Worm (Caenorhabditis elegans) whole organism, L1 larva: ENCODE data around the gene T19D12.6.
A peak's percentile ranks its signal among the peaks of the same experiment; 100 is the strongest.

Experiments used
- C16A3.4 ChIP-seq: fragments of 150-350 bp; optimal IDR thresholded peaks from 2 replicates; lab custom pipeline; 2014; ENCODE audit warnings: missing biosample characterization, missing genetic modification characterization
- C34B4.2 ChIP-seq: sonication (generic microtip); optimal IDR thresholded peaks from 2 replicates; lab custom pipeline; 2017; ENCODE audit warnings: mild to moderate bottlenecking, missing genetic modification characterization, missing compliant biosample characterization
- Y116A8C.19 ChIP-seq: sonication (generic microtip); optimal IDR thresholded peaks from 2 replicates; lab custom pipeline; 2016; ENCODE audit warnings: missing compliant biosample characterization, missing genetic modification characterization, borderline replicate concordance
- alr-1 ChIP-seq: fragments of 200-800 bp; sonication (Bioruptor generic); optimal IDR thresholded peaks from 2 replicates; lab custom pipeline; 2018; ENCODE audit warnings: borderline replicate concordance, mild to moderate bottlenecking, missing genetic modification characterization, missing compliant biosample characterization
- ceh-63 ChIP-seq: fragments of 200-800 bp; sonication (Bioruptor generic); optimal IDR thresholded peaks from 2 replicates; lab custom pipeline; 2018; ENCODE audit warnings: mild to moderate bottlenecking, missing genetic modification characterization, missing compliant biosample characterization
- ceh-82 ChIP-seq, 3 experiments: fragments of 150-350 bp in 1 of 3; sonication (generic microtip) in 2 of 3; optimal IDR thresholded peaks; 2 replicates each; lab custom pipeline; 2014 to 2017; ENCODE audit warnings: missing biosample characterization in 3 of 3, missing genetic modification characterization in 3 of 3
- ceh-88 ChIP-seq: fragments of 200-800 bp; sonication (Bioruptor generic); IDR thresholded peaks from 2 replicates; pipeline ENCODE4 v1.3.6; 2022; ENCODE audit warnings: missing genetic modification characterization, missing compliant biosample characterization
- ceh-90 ChIP-seq: sonication (generic microtip); optimal IDR thresholded peaks from 2 replicates; lab custom pipeline; 2016; ENCODE audit warnings: missing genetic modification characterization, missing compliant biosample characterization
- ces-1 ChIP-seq: fragments of 150-350 bp; optimal IDR thresholded peaks from 2 replicates; lab custom pipeline; 2014; ENCODE audit warnings: missing biosample characterization, missing genetic modification reagents, missing genetic modification characterization
- dpl-1 ChIP-seq, 3 experiments: fragments of 150-350 bp in 2 of 3; sonication (generic microtip) in 1 of 3; optimal IDR thresholded peaks; 2 replicates each; lab custom pipeline; 2014 to 2017; ENCODE audit warnings: missing biosample characterization in 3 of 3, missing genetic modification characterization in 3 of 3, missing genetic modification reagents in 3 of 3
- dsc-1 ChIP-seq: sonication (generic microtip); optimal IDR thresholded peaks from 2 replicates; lab custom pipeline; 2016; ENCODE audit warnings: mild to moderate bottlenecking, missing genetic modification characterization, missing compliant biosample characterization
- efl-1 ChIP-seq, 4 experiments: fragments of 150-350 bp; optimal IDR thresholded peaks in 3 of 4; peaks in 1 of 4; 1 replicate in 1 of 4; 2 replicates in 3 of 4; lab custom pipeline; 2014; ENCODE audit warnings: missing biosample characterization in 2 of 4, missing genetic modification characterization in 2 of 4, missing genetic modification reagents in 2 of 4
- efl-3 ChIP-seq: fragments of 200-800 bp; sonication (Bioruptor generic); optimal IDR thresholded peaks from 2 replicates; lab custom pipeline; 2018; ENCODE audit warnings: mild to moderate bottlenecking, missing genetic modification characterization, missing compliant biosample characterization
- egl-13 ChIP-seq: sonication (generic microtip); optimal IDR thresholded peaks from 2 replicates; lab custom pipeline; 2016; ENCODE audit warnings: missing genotype, missing genetic modification reagents, missing genetic modification characterization, missing compliant biosample characterization
- egl-27 ChIP-seq, 2 experiments: fragments of 150-350 bp in 1 of 2; sonication (generic microtip); optimal IDR thresholded peaks; 3 replicates each; lab custom pipeline; 2017 to 2018; ENCODE audit warnings: missing biosample characterization in 2 of 2, missing genetic modification characterization in 2 of 2, missing genetic modification reagents in 2 of 2
- elt-2 ChIP-seq: sonication (generic microtip); optimal IDR thresholded peaks from 2 replicates; lab custom pipeline; 2016; ENCODE audit warnings: missing genetic modification characterization, mild to moderate bottlenecking, inconsistent platforms, missing compliant biosample characterization, missing genetic modification reagents
- fkh-4 ChIP-seq: sonication (generic microtip); optimal IDR thresholded peaks from 2 replicates; lab custom pipeline; 2016; ENCODE audit warnings: missing compliant biosample characterization, missing genetic modification characterization, borderline replicate concordance
- fos-1 ChIP-seq: fragments of 150-350 bp; optimal IDR thresholded peaks from 2 replicates; lab custom pipeline; 2014; ENCODE audit warnings: missing biosample characterization, missing genetic modification characterization
- hlh-17 ChIP-seq: fragments of 200-800 bp; sonication (Bioruptor generic); optimal IDR thresholded peaks from 2 replicates; lab custom pipeline; 2018; ENCODE audit warnings: missing genetic modification characterization, mild to moderate bottlenecking, missing compliant biosample characterization, moderate library complexity, borderline replicate concordance
- isw-1 ChIP-seq: fragments of 200-800 bp; sonication (Bioruptor generic); IDR thresholded peaks from 2 replicates; pipeline ENCODE4 v1.3.6; 2022; ENCODE audit warnings: missing genetic modification characterization, missing compliant biosample characterization
- jun-1 ChIP-seq: fragments of 150-350 bp; optimal IDR thresholded peaks from 2 replicates; lab custom pipeline; 2014; ENCODE audit warnings: missing biosample characterization, missing genetic modification reagents, missing genetic modification characterization
- lin-14 ChIP-seq: fragments of 200-800 bp; sonication (Bioruptor generic); optimal IDR thresholded peaks from 2 replicates; lab custom pipeline; 2018; ENCODE audit warnings: mild to moderate bottlenecking, missing genetic modification characterization, moderate library complexity, missing compliant biosample characterization
- lin-39 ChIP-seq: fragments of 150-350 bp; optimal IDR thresholded peaks from 2 replicates; lab custom pipeline; 2014; ENCODE audit warnings: missing biosample characterization, missing genetic modification reagents, missing genetic modification characterization
- mab-9 ChIP-seq: fragments of 200-800 bp; sonication (Bioruptor generic); IDR thresholded peaks from 2 replicates; pipeline ENCODE4 v1.3.6; 2022; ENCODE audit warnings: missing genetic modification reagents, missing genetic modification characterization, missing compliant biosample characterization
- mdl-1 ChIP-seq, 2 experiments: fragments of 150-350 bp; optimal IDR thresholded peaks; 2 replicates each; lab custom pipeline; 2014 to 2017; ENCODE audit warnings: missing biosample characterization in 2 of 2, missing genetic modification characterization in 2 of 2, inconsistent platforms in 1 of 2
- mef-2 ChIP-seq: fragments of 150-350 bp; optimal IDR thresholded peaks from 2 replicates; lab custom pipeline; 2014; ENCODE audit warnings: missing biosample characterization, missing genetic modification characterization
- nhr-11 ChIP-seq: fragments of 150-350 bp; optimal IDR thresholded peaks from 2 replicates; lab custom pipeline; 2014; ENCODE audit warnings: missing biosample characterization, missing genetic modification characterization
- nhr-20 ChIP-seq: sonication (generic microtip); optimal IDR thresholded peaks from 2 replicates; lab custom pipeline; 2016; ENCODE audit warnings: mild to moderate bottlenecking, missing genetic modification characterization, missing compliant biosample characterization
- nhr-237 ChIP-seq: fragments of 150-350 bp; optimal IDR thresholded peaks from 2 replicates; lab custom pipeline; 2014; ENCODE audit warnings: missing biosample characterization, missing genetic modification characterization
- nhr-28 ChIP-seq: fragments of 150-350 bp; optimal IDR thresholded peaks from 2 replicates; lab custom pipeline; 2014; ENCODE audit warnings: missing biosample characterization, missing genetic modification characterization
- nhr-71 ChIP-seq: sonication (generic microtip); optimal IDR thresholded peaks from 2 replicates; lab custom pipeline; 2016; ENCODE audit warnings: mild to moderate bottlenecking, missing genetic modification characterization, moderate library complexity, missing compliant biosample characterization
- nhr-76 ChIP-seq: sonication (generic microtip); optimal IDR thresholded peaks from 2 replicates; lab custom pipeline; 2017; ENCODE audit warnings: missing biosample characterization, missing genetic modification characterization
- nhr-84 ChIP-seq: sonication (generic microtip); optimal IDR thresholded peaks from 2 replicates; lab custom pipeline; 2017; ENCODE audit warnings: missing biosample characterization, missing genetic modification characterization
- nhr-90 ChIP-seq: sonication (generic microtip); optimal IDR thresholded peaks from 2 replicates; lab custom pipeline; 2016; ENCODE audit warnings: mild to moderate bottlenecking, missing genetic modification characterization, missing compliant biosample characterization; ENCODE audit not compliant: poor library complexity
- pag-3 ChIP-seq: sonication (generic microtip); optimal IDR thresholded peaks from 2 replicates; lab custom pipeline; 2017; ENCODE audit warnings: missing genetic modification characterization, mild to moderate bottlenecking, missing compliant biosample characterization, antibody characterized with exemption, borderline replicate concordance; ENCODE audit not compliant: insufficient read depth
- pax-3 ChIP-seq: fragments of 200-800 bp; sonication (Bioruptor generic); optimal IDR thresholded peaks from 2 replicates; lab custom pipeline; 2018; ENCODE audit warnings: mild to moderate bottlenecking, missing genetic modification characterization, moderate library complexity, missing compliant biosample characterization
- skn-1 ChIP-seq: fragments of 150-350 bp; optimal IDR thresholded peaks from 2 replicates; lab custom pipeline; 2014; ENCODE audit warnings: missing biosample characterization, missing genetic modification characterization
- sox-4 ChIP-seq: sonication (generic microtip); optimal IDR thresholded peaks from 2 replicates; lab custom pipeline; 2016; ENCODE audit warnings: missing genetic modification characterization, missing compliant biosample characterization
- sptf-1 ChIP-seq: fragments of 150-350 bp; optimal IDR thresholded peaks from 2 replicates; lab custom pipeline; 2014; ENCODE audit warnings: missing biosample characterization, missing genetic modification characterization
- sup-37 ChIP-seq: fragments of 200-800 bp; sonication (Bioruptor generic); optimal IDR thresholded peaks from 2 replicates; lab custom pipeline; 2018; ENCODE audit warnings: mild to moderate bottlenecking, missing genetic modification characterization, missing compliant biosample characterization
- swsn-7 ChIP-seq: sonication (generic microtip); optimal IDR thresholded peaks from 2 replicates; lab custom pipeline; 2016; ENCODE audit warnings: missing genetic modification characterization, missing compliant biosample characterization
- unc-130 ChIP-seq: fragments of 150-350 bp; optimal IDR thresholded peaks from 2 replicates; lab custom pipeline; 2017; ENCODE audit warnings: missing biosample characterization, missing genetic modification characterization, inconsistent platforms
- unc-30 ChIP-seq: sonication (generic microtip); optimal IDR thresholded peaks from 2 replicates; lab custom pipeline; 2017; ENCODE audit warnings: missing biosample characterization, missing genetic modification characterization
- unc-62 ChIP-seq: fragments of 150-350 bp; optimal IDR thresholded peaks from 2 replicates; lab custom pipeline; 2014; ENCODE audit warnings: missing biosample characterization, missing genetic modification reagents, missing genetic modification characterization
- unc-86 ChIP-seq: sonication (generic microtip); optimal IDR thresholded peaks from 2 replicates; lab custom pipeline; 2016; ENCODE audit warnings: missing genetic modification characterization, missing compliant biosample characterization
- zag-1 ChIP-seq: fragments of 150-350 bp; optimal IDR thresholded peaks from 2 replicates; lab custom pipeline; 2014; ENCODE audit warnings: missing biosample characterization, missing genetic modification characterization

T19D12.6 gene

DNA sequence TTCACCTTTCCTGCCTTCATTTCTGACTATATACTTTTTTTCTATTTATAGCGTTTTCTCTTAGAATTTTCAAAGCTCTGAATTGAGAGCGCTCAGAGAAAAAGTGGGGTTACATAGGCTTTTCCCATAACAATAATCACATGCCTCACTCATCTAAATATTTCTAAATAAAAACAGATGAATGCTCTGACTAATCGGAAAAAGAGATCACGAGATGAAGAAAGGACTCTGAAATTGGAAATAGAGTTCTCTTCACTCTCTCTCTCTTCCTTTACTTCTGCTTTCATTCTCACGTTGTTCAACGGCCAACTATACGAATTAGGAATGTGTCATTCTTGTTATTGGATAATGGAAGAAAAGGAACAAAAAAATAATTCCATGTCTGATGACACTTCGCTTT is 46.2 kb upstream of the T19D12.6 start (continued):
- no peak for TF ChIP-seq unc-130 (tag; lab: Kevin White, UChicago)
- TF ChIP-seq swsn-7 (tag; lab: Kevin White, UChicago) = peak; percentile 28
- no peak for TF ChIP-seq zag-1 (tag; lab: Kevin White, UChicago)
- no peak for TF ChIP-seq unc-62
- TF ChIP-seq nhr-20 (tag; lab: Kevin White, UChicago) = peak; percentile 14
- TF ChIP-seq mab-9 (GFP tag; lab: Robert Waterston, UW) = no peak
- no peak for TF ChIP-seq unc-30 (tag; lab: Kevin White, UChicago)
- no peak for TF ChIP-seq Y116A8C.19
- peak; percentile 52 for TF ChIP-seq pax-3 (tag; lab: Kevin White, UChicago)
- TF ChIP-seq pag-3 (tag; lab: Kevin White, UChicago) = no peak
- TF ChIP-seq sup-37 (GFP tag; lab: Kevin White, UChicago) = no peak
- no peak for TF ChIP-seq lin-39 (tag; lab: Kevin White, UChicago)
- no peak for TF ChIP-seq mef-2 (tag; lab: Kevin White, UChicago)
- no peak for TF ChIP-seq elt-2
- TF ChIP-seq fkh-4 (tag; lab: Kevin White, UChicago) = peak; percentile 48
- peak; percentile 10 for TF ChIP-seq nhr-11 (tag; lab: Kevin White, UChicago)
- no peak for TF ChIP-seq ces-1 (GFP tag; lab: Kevin White, UChicago)
- TF ChIP-seq egl-27 (tag; optimal IDR thresholded peaks at IDR 0.05; lab: Kevin White, UChicago) = no peak
- no peak for TF ChIP-seq nhr-76
- no peak for TF ChIP-seq nhr-90 (tag; lab: Kevin White, UChicago)
- no peak for TF ChIP-seq ceh-63
- no peak for TF ChIP-seq ceh-90 (tag; lab: Kevin White, UChicago)
- no peak for TF ChIP-seq ceh-82 (tag; optimal IDR thresholded peaks at IDR 0.05; lab: Kevin White, UChicago)
- TF ChIP-seq nhr-71 (tag; lab: Kevin White, UChicago) = peak; percentile 72
- TF ChIP-seq sox-4 (tag; lab: Kevin White, UChicago) = peak; percentile 61
- no peak for TF ChIP-seq C16A3.4 (tag; lab: Kevin White, UChicago)
- TF ChIP-seq jun-1 (tag; lab: Kevin White, UChicago) = no peak
- TF ChIP-seq ceh-88 = no peak
- no peak for TF ChIP-seq fos-1 (tag; lab: Kevin White, UChicago)
- TF ChIP-seq efl-3 (GFP tag; lab: Kevin White, UChicago) = no peak
- peak; percentile 96 for TF ChIP-seq dsc-1 (tag; lab: Kevin White, UChicago)
- TF ChIP-seq egl-13 (tag; lab: Kevin White, UChicago) = no peak
- TF ChIP-seq skn-1 (tag; lab: Kevin White, UChicago) = no peak
- peak; percentile 20 for TF ChIP-seq unc-86 (tag; lab: Kevin White, UChicago)
- TF ChIP-seq hlh-17 = no peak
- peak; percentile 59 for TF ChIP-seq lin-14 (GFP tag; lab: Kevin White, UChicago)
- no peak for TF ChIP-seq sptf-1 (tag; lab: Kevin White, UChicago)
- TF ChIP-seq alr-1 (tag; lab: Kevin White, UChicago) = no peak
- no peak for TF ChIP-seq nhr-28 (tag; lab: Kevin White, UChicago)
- TF ChIP-seq dpl-1 (GFP tag; optimal IDR thresholded peaks at IDR 0.05; lab: Kevin White, UChicago) = no peak
- TF ChIP-seq mdl-1 (tag; optimal IDR thresholded peaks at IDR 0.05; lab: Kevin White, UChicago) = no peak
- no peak for TF ChIP-seq nhr-237 (tag; lab: Kevin White, UChicago)
- no peak for TF ChIP-seq nhr-84
- no peak for TF ChIP-seq efl-1 (optimal IDR thresholded peaks at IDR 0.05; lab: Kevin White, UChicago)
- peak in 1 of 2 experiments; percentile 19 for TF ChIP-seq efl-1 (GFP tag; optimal IDR thresholded peaks at IDR 0.05 in 1 of 2; lab: Kevin White, UChicago)
- no peak for TF ChIP-seq isw-1
- TF ChIP-seq C34B4.2 (tag; lab: Kevin White, UChicago) = no peak
